Worm (Caenorhabditis elegans) whole organism, L1 larva: ENCODE measurements around the gene ZK121.2.
A peak's percentile ranks its signal among the peaks of the same experiment; 100 is the strongest.

Source experiments
- C16A3.4 ChIP-seq: fragments of 150-350 bp; optimal IDR thresholded peaks from 2 replicates; lab custom pipeline; 2014; ENCODE audit warnings: missing biosample characterization, missing genetic modification characterization
- C34B4.2 ChIP-seq: sonication (generic microtip); optimal IDR thresholded peaks from 2 replicates; lab custom pipeline; 2017; ENCODE audit warnings: mild to moderate bottlenecking, missing genetic modification characterization, missing compliant biosample characterization
- alr-1 ChIP-seq: fragments of 200-800 bp; sonication (Bioruptor generic); optimal IDR thresholded peaks from 2 replicates; lab custom pipeline; 2018; ENCODE audit warnings: borderline replicate concordance, mild to moderate bottlenecking, missing genetic modification characterization, missing compliant biosample characterization
- ceh-63 ChIP-seq: fragments of 200-800 bp; sonication (Bioruptor generic); optimal IDR thresholded peaks from 2 replicates; lab custom pipeline; 2018; ENCODE audit warnings: mild to moderate bottlenecking, missing genetic modification characterization, missing compliant biosample characterization
- ceh-8 ChIP-seq: fragments of 200-800 bp; sonication (Bioruptor generic); optimal IDR thresholded peaks from 2 replicates; lab custom pipeline; 2018; ENCODE audit warnings: mild to moderate bottlenecking, missing genetic modification characterization, moderate library complexity, missing compliant biosample characterization
- ceh-82 ChIP-seq, 3 experiments: fragments of 150-350 bp in 1 of 3; sonication (generic microtip) in 2 of 3; optimal IDR thresholded peaks; 2 replicates each; lab custom pipeline; 2014 to 2017; ENCODE audit warnings: missing biosample characterization in 3 of 3, missing genetic modification characterization in 3 of 3
- ceh-88 ChIP-seq: fragments of 200-800 bp; sonication (Bioruptor generic); IDR thresholded peaks from 2 replicates; pipeline ENCODE4 v1.3.6; 2022; ENCODE audit warnings: missing genetic modification characterization, missing compliant biosample characterization
- ces-1 ChIP-seq: fragments of 150-350 bp; optimal IDR thresholded peaks from 2 replicates; lab custom pipeline; 2014; ENCODE audit warnings: missing biosample characterization, missing genetic modification reagents, missing genetic modification characterization
- dsc-1 ChIP-seq: sonication (generic microtip); optimal IDR thresholded peaks from 2 replicates; lab custom pipeline; 2016; ENCODE audit warnings: mild to moderate bottlenecking, missing genetic modification characterization, missing compliant biosample characterization
- efl-1 ChIP-seq, 4 experiments: fragments of 150-350 bp; optimal IDR thresholded peaks in 3 of 4; peaks in 1 of 4; 1 replicate in 1 of 4; 2 replicates in 3 of 4; lab custom pipeline; 2014; ENCODE audit warnings: missing biosample characterization in 2 of 4, missing genetic modification characterization in 2 of 4, missing genetic modification reagents in 2 of 4
- egl-13 ChIP-seq: sonication (generic microtip); optimal IDR thresholded peaks from 2 replicates; lab custom pipeline; 2016; ENCODE audit warnings: missing genotype, missing genetic modification reagents, missing genetic modification characterization, missing compliant biosample characterization
- elt-2 ChIP-seq: sonication (generic microtip); optimal IDR thresholded peaks from 2 replicates; lab custom pipeline; 2016; ENCODE audit warnings: missing genetic modification characterization, mild to moderate bottlenecking, inconsistent platforms, missing compliant biosample characterization, missing genetic modification reagents
- fkh-10 ChIP-seq: sonication (generic microtip); optimal IDR thresholded peaks from 2 replicates; lab custom pipeline; 2017; ENCODE audit warnings: missing biosample characterization, missing genetic modification reagents, missing genetic modification characterization
- fkh-4 ChIP-seq: sonication (generic microtip); optimal IDR thresholded peaks from 2 replicates; lab custom pipeline; 2016; ENCODE audit warnings: missing compliant biosample characterization, missing genetic modification characterization, borderline replicate concordance
- fkh-8 ChIP-seq: sonication (generic microtip); optimal IDR thresholded peaks from 2 replicates; lab custom pipeline; 2016; ENCODE audit warnings: mild to moderate bottlenecking, missing genetic modification characterization, missing compliant biosample characterization
- grh-1 ChIP-seq: fragments of 200-800 bp; sonication (Bioruptor generic); IDR thresholded peaks from 2 replicates; pipeline ENCODE4 v1.3.6; 2022; ENCODE audit warnings: missing genetic modification reagents, missing genetic modification characterization, missing compliant biosample characterization
- hlh-4 ChIP-seq: sonication (generic microtip); optimal IDR thresholded peaks from 2 replicates; lab custom pipeline; 2016; ENCODE audit warnings: mild to moderate bottlenecking, missing genetic modification characterization, missing compliant biosample characterization
- hpl-2 ChIP-seq: fragments of 150-350 bp; optimal IDR thresholded peaks from 2 replicates; lab custom pipeline; 2014; ENCODE audit warnings: missing biosample characterization, missing genetic modification reagents, missing genetic modification characterization
- isw-1 ChIP-seq: fragments of 200-800 bp; sonication (Bioruptor generic); IDR thresholded peaks from 2 replicates; pipeline ENCODE4 v1.3.6; 2022; ENCODE audit warnings: missing genetic modification characterization, missing compliant biosample characterization
- lin-13 ChIP-seq: fragments of 150-350 bp; optimal IDR thresholded peaks from 2 replicates; lab custom pipeline; 2014; ENCODE audit warnings: missing biosample characterization, missing genetic modification reagents, missing genetic modification characterization
- lin-14 ChIP-seq: fragments of 200-800 bp; sonication (Bioruptor generic); optimal IDR thresholded peaks from 2 replicates; lab custom pipeline; 2018; ENCODE audit warnings: mild to moderate bottlenecking, missing genetic modification characterization, moderate library complexity, missing compliant biosample characterization
- lin-35 ChIP-seq, 2 experiments: fragments of 150-350 bp; optimal IDR thresholded peaks; 2 replicates each; lab custom pipeline; 2014; ENCODE audit warnings: missing biosample characterization in 2 of 2, missing genetic modification characterization in 2 of 2, missing genetic modification reagents in 2 of 2
- lin-39 ChIP-seq: fragments of 150-350 bp; optimal IDR thresholded peaks from 2 replicates; lab custom pipeline; 2014; ENCODE audit warnings: missing biosample characterization, missing genetic modification reagents, missing genetic modification characterization
- lsy-2 ChIP-seq, 2 experiments: fragments of 150-350 bp; optimal IDR thresholded peaks; 2 replicates each; lab custom pipeline; 2014; ENCODE audit warnings: missing biosample characterization in 2 of 2, missing genetic modification characterization in 2 of 2
- mef-2 ChIP-seq: fragments of 150-350 bp; optimal IDR thresholded peaks from 2 replicates; lab custom pipeline; 2014; ENCODE audit warnings: missing biosample characterization, missing genetic modification characterization
- nhr-20 ChIP-seq: sonication (generic microtip); optimal IDR thresholded peaks from 2 replicates; lab custom pipeline; 2016; ENCODE audit warnings: mild to moderate bottlenecking, missing genetic modification characterization, missing compliant biosample characterization
- nhr-28 ChIP-seq: fragments of 150-350 bp; optimal IDR thresholded peaks from 2 replicates; lab custom pipeline; 2014; ENCODE audit warnings: missing biosample characterization, missing genetic modification characterization
- nhr-47 ChIP-seq: sonication (generic microtip); optimal IDR thresholded peaks from 2 replicates; lab custom pipeline; 2016; ENCODE audit warnings: mild to moderate bottlenecking, missing genetic modification characterization, moderate library complexity, missing compliant biosample characterization
- nhr-71 ChIP-seq: sonication (generic microtip); optimal IDR thresholded peaks from 2 replicates; lab custom pipeline; 2016; ENCODE audit warnings: mild to moderate bottlenecking, missing genetic modification characterization, moderate library complexity, missing compliant biosample characterization
- nhr-84 ChIP-seq: sonication (generic microtip); optimal IDR thresholded peaks from 2 replicates; lab custom pipeline; 2017; ENCODE audit warnings: missing biosample characterization, missing genetic modification characterization
- nhr-90 ChIP-seq: sonication (generic microtip); optimal IDR thresholded peaks from 2 replicates; lab custom pipeline; 2016; ENCODE audit warnings: mild to moderate bottlenecking, missing genetic modification characterization, missing compliant biosample characterization; ENCODE audit not compliant: poor library complexity
- pag-3 ChIP-seq: sonication (generic microtip); optimal IDR thresholded peaks from 2 replicates; lab custom pipeline; 2017; ENCODE audit warnings: missing genetic modification characterization, mild to moderate bottlenecking, missing compliant biosample characterization, antibody characterized with exemption, borderline replicate concordance; ENCODE audit not compliant: insufficient read depth
- pax-3 ChIP-seq: fragments of 200-800 bp; sonication (Bioruptor generic); optimal IDR thresholded peaks from 2 replicates; lab custom pipeline; 2018; ENCODE audit warnings: mild to moderate bottlenecking, missing genetic modification characterization, moderate library complexity, missing compliant biosample characterization
- skn-1 ChIP-seq: fragments of 150-350 bp; optimal IDR thresholded peaks from 2 replicates; lab custom pipeline; 2014; ENCODE audit warnings: missing biosample characterization, missing genetic modification characterization
- snu-23 ChIP-seq: sonication (generic microtip); optimal IDR thresholded peaks from 2 replicates; lab custom pipeline; 2016; ENCODE audit warnings: missing genetic modification characterization, missing compliant biosample characterization
- unc-130 ChIP-seq: fragments of 150-350 bp; optimal IDR thresholded peaks from 2 replicates; lab custom pipeline; 2017; ENCODE audit warnings: missing biosample characterization, missing genetic modification characterization, inconsistent platforms
- unc-98 ChIP-seq: fragments of 200-800 bp; sonication (Bioruptor generic); IDR thresholded peaks from 2 replicates; pipeline ENCODE4 v1.3.6; 2022; ENCODE audit warnings: missing genetic modification characterization, missing compliant biosample characterization
- ztf-11 ChIP-seq, 2 experiments: sonication (generic microtip); optimal IDR thresholded peaks; 2 replicates each; lab custom pipeline; 2016 to 2017; ENCODE audit warnings: missing genetic modification characterization in 2 of 2, missing biosample characterization in 1 of 2, missing compliant biosample characterization in 1 of 2

The ZK121.2 gene

DNA sequence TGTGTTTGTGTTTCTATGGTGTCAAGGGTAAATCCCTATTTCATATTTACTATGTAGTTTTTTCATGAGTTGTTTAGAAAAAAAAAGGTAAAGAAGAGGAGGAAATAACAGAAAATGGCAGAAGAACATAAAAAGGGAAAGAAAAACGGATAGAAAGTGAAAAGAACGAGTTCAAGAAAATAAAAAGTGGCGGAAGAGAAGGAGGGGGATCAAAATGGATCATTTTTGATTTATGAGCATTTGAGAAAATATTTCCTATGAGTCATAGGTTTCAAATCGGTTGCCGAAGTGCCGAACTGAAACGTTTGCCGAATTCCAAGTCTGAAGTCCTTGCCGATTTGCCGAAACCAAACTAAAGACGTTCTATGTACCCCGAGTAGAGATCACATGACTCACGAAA lies 2.7 kb upstream of the ZK121.2 start:
- TF ChIP-seq lin-13 = no peak
- TF ChIP-seq pag-3 (tag; lab: Kevin White, UChicago) = no peak
- no peak for TF ChIP-seq egl-13 (tag; lab: Kevin White, UChicago)
- no peak for TF ChIP-seq alr-1 (tag; lab: Kevin White, UChicago)
- no peak for TF ChIP-seq C34B4.2 (tag; lab: Kevin White, UChicago)
- TF ChIP-seq fkh-4 (tag; lab: Kevin White, UChicago) = no peak
- no peak for TF ChIP-seq mef-2 (tag; lab: Kevin White, UChicago)
- TF ChIP-seq nhr-90 (tag; lab: Kevin White, UChicago) = no peak
- no peak for TF ChIP-seq ceh-63 (GFP tag; lab: Kevin White, UChicago)
- no peak for TF ChIP-seq grh-1 (GFP tag; lab: Robert Waterston, UW)
- no peak for TF ChIP-seq lsy-2 (tag; optimal IDR thresholded peaks at IDR 0.05; lab: Kevin White, UChicago)
- no peak for TF ChIP-seq hpl-2 (GFP tag; lab: Kevin White, UChicago)
- no peak for TF ChIP-seq efl-1 (optimal IDR thresholded peaks at IDR 0.05; lab: Kevin White, UChicago)
- no peak for TF ChIP-seq efl-1 (GFP tag; optimal IDR thresholded peaks at IDR 0.05 in 1 of 2; lab: Kevin White, UChicago)
- TF ChIP-seq, all 84 proteins: peak for 0

DNA sequence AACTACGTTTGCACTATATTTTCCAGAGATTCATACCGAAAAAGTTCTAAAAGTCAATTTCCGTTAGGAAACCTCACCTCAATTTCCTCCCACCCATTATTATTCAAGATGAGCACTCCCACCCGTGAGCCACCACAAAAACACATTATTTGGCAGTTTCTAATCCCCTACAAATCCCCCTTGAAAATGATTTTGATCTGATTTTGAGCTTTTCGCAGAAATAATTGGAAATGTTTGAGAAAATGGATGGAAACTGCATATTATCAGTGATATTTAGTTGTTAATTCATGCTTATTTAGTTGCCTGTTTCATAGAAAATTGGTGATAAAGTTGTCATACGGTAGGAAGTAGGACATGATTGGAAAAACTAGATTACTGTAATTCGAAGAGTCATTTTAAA lies 952 bp upstream of the ZK121.2 start:
- TF ChIP-seq ztf-11 (tag; optimal IDR thresholded peaks at IDR 0.05; lab: Kevin White, UChicago) (no peak), alr-1 (tag; lab: Kevin White, UChicago) (no peak), dsc-1 (tag; lab: Kevin White, UChicago) (peak; percentile 80), pax-3 (tag; lab: Kevin White, UChicago) (peak; percentile 24), grh-1 (GFP tag; lab: Robert Waterston, UW) (no peak), fkh-8 (peak; percentile 65), nhr-71 (tag; lab: Kevin White, UChicago) (no peak), nhr-20 (tag; lab: Kevin White, UChicago) (no peak), nhr-84 (tag; lab: Kevin White, UChicago) (no peak), nhr-28 (no peak), lin-14 (GFP tag; lab: Kevin White, UChicago) (no peak), ces-1 (GFP tag; lab: Kevin White, UChicago) (no peak), nhr-47 (tag; lab: Kevin White, UChicago) (no peak), unc-98 (GFP tag; lab: Robert Waterston, UW) (no peak), elt-2 (tag; lab: Kevin White, UChicago) (no peak), hlh-4 (no peak)

DNA sequence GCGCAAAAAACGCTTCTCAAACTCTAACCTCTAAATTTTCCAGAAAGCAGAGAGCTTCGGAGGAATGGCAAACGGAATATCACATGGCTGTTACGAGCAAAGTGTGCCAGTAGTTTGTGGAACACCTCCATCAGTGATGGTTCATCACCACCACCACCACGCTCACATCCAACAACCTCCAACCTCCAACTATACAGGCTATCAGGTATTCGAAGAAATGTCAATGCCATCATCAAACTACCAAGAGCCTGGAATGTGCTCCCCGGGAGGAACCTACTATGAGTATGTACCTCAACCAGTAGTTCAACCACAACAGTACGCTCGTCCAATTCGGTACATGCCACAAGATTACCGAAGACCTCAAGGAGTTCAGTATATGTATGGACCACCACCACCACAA lies 2.1 kb downstream of the ZK121.2 start:
- TF ChIP-seq lin-14 (GFP tag; lab: Kevin White, UChicago) (no peak), efl-1 (optimal IDR thresholded peaks at IDR 0.05; lab: Kevin White, UChicago) (no peak), efl-1 (GFP tag; optimal IDR thresholded peaks at IDR 0.05 in 1 of 2; lab: Kevin White, UChicago) (peak in 1 of 2 experiments; percentile 65)

DNA sequence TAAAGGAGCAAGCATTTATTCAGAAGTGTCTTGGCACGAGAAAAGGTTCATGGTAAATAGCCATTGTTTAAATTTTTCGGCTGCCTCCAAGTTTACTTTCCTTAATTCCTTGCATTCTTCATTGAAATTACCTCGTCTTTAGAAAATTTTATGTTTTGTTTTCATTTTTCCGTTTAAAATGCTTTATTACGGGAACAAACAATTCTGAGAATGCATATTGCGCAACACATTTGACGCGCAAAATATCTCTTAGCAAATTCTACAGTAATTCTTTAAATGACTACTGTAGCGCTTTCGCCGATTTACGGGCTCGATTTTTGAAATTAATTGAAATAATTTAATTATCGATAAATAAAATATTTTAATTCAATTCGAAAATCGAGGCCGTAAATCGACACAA lies 3.1 kb downstream of the ZK121.2 start:
- TF ChIP-seq ceh-63 (GFP tag; lab: Kevin White, UChicago) (no peak), nhr-28 (no peak), skn-1 (tag; lab: Kevin White, UChicago) (no peak), lin-35 (GFP tag; optimal IDR thresholded peaks at IDR 0.05; lab: Kevin White, UChicago) (no peak), fkh-4 (tag; lab: Kevin White, UChicago) (no peak)

DNA sequence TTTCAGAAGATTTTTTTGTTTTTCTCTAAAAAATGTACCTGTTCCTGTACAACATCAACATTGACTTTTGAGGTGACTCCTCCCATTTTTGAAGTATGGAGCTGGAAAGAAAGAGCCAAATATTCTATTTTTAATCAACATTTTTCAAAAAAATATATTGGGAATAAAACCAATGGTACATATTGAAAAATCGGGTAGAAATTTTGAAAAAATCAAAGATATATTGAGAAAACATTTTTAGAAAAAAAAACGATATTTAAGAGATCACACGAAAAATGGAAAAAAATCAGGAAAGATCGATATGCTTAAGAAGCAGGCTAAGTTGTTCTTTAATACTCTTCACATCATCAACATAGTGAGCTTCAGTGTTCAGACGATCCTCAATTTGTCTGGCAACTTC lies 4.5 kb downstream of the ZK121.2 start, which contains the start of gene glrx-21:
Gene glrx-21, minus strand, starts transcription at position 101 of the 400 bp plus-strand sequence.
- no peak for TF ChIP-seq isw-1 (GFP tag; lab: Robert Waterston, UW)
- no peak for TF ChIP-seq ceh-82 (tag; optimal IDR thresholded peaks at IDR 0.05; lab: Kevin White, UChicago)
- TF ChIP-seq lin-35 (GFP tag; optimal IDR thresholded peaks at IDR 0.05; lab: Kevin White, UChicago) = no peak
- no peak for TF ChIP-seq lin-13
- no peak for TF ChIP-seq hlh-4
- TF ChIP-seq ceh-63 (GFP tag; lab: Kevin White, UChicago) = no peak
- TF ChIP-seq snu-23 (GFP tag; lab: Kevin White, UChicago) = no peak
- no peak for TF ChIP-seq alr-1 (tag; lab: Kevin White, UChicago)
- no peak for TF ChIP-seq unc-130 (tag; lab: Kevin White, UChicago)
- no peak for TF ChIP-seq fkh-4 (tag; lab: Kevin White, UChicago)
- TF ChIP-seq egl-13 (tag; lab: Kevin White, UChicago) = no peak
- TF ChIP-seq ceh-88 (GFP tag; lab: Robert Waterston, UW) = no peak
- TF ChIP-seq ceh-8 (GFP tag; lab: Kevin White, UChicago) = no peak
- TF ChIP-seq C16A3.4 (tag; lab: Kevin White, UChicago) = no peak
- no peak for TF ChIP-seq skn-1 (tag; lab: Kevin White, UChicago)
- TF ChIP-seq elt-2 (tag; lab: Kevin White, UChicago) = no peak
- no peak for TF ChIP-seq fkh-10 (GFP tag; lab: Kevin White, UChicago)
- TF ChIP-seq lin-39 = no peak
